Worm (Caenorhabditis elegans) whole organism, late embryonic: ENCODE measurements around the gene srh-235.

Source experiments
- C08G9.2 ChIP-seq: sonication (generic microtip); optimal IDR thresholded peaks from 2 replicates; lab custom pipeline; 2016; ENCODE audit warnings: mild to moderate bottlenecking, missing genetic modification characterization, moderate library complexity, missing compliant biosample characterization
- F13H6.1 ChIP-seq: sonication (generic microtip); optimal IDR thresholded peaks from 2 replicates; lab custom pipeline; 2016; ENCODE audit warnings: missing genetic modification characterization, missing compliant biosample characterization
- K09A11.1 ChIP-seq: sonication (generic microtip); optimal IDR thresholded peaks from 2 replicates; lab custom pipeline; 2017; ENCODE audit warnings: antibody characterized with exemption, mild to moderate bottlenecking, missing genetic modification characterization, missing compliant biosample characterization; ENCODE audit not compliant: insufficient read depth
- Y22D7AL.16 ChIP-seq: sonication (generic microtip); optimal IDR thresholded peaks from 2 replicates; lab custom pipeline; 2016; ENCODE audit warnings: missing genetic modification characterization, missing compliant biosample characterization
- ceh-2 ChIP-seq: sonication (generic microtip); optimal IDR thresholded peaks from 2 replicates; lab custom pipeline; 2016; ENCODE audit warnings: missing genotype, missing genetic modification characterization, missing compliant biosample characterization
- ceh-34 ChIP-seq: sonication (generic microtip); optimal IDR thresholded peaks from 2 replicates; lab custom pipeline; 2016; ENCODE audit warnings: mild to moderate bottlenecking, missing genetic modification characterization, missing compliant biosample characterization
- ceh-45 ChIP-seq: fragments of 200-800 bp; sonication (Bioruptor generic); IDR thresholded peaks from 2 replicates; pipeline ENCODE4 v1.3.6; 2022; ENCODE audit warnings: missing genetic modification reagents, missing genetic modification characterization, missing compliant biosample characterization
- ceh-9 ChIP-seq: sonication (generic microtip); optimal IDR thresholded peaks from 2 replicates; lab custom pipeline; 2016; ENCODE audit warnings: mild to moderate bottlenecking, missing genetic modification characterization, inconsistent platforms, missing compliant biosample characterization
- che-1 ChIP-seq: sonication (generic microtip); optimal IDR thresholded peaks from 2 replicates; lab custom pipeline; 2016; ENCODE audit warnings: mild to moderate bottlenecking, missing genetic modification characterization, missing compliant biosample characterization
- dmd-4 ChIP-seq: sonication (generic microtip); optimal IDR thresholded peaks from 2 replicates; lab custom pipeline; 2016; ENCODE audit warnings: borderline replicate concordance, missing genetic modification characterization, missing compliant biosample characterization
- elt-2 ChIP-seq: sonication (generic microtip); optimal IDR thresholded peaks from 2 replicates; lab custom pipeline; 2016; ENCODE audit warnings: missing genetic modification reagents, missing genetic modification characterization, missing compliant biosample characterization
- elt-4 ChIP-seq: sonication (generic microtip); optimal IDR thresholded peaks from 2 replicates; lab custom pipeline; 2016; ENCODE audit warnings: missing genetic modification characterization, missing compliant biosample characterization
- fkh-10 ChIP-seq: fragments of 150-350 bp; optimal IDR thresholded peaks from 2 replicates; lab custom pipeline; 2014; ENCODE audit warnings: missing biosample characterization, missing genetic modification reagents, missing genetic modification characterization
- fkh-6 ChIP-seq: sonication (generic microtip); optimal IDR thresholded peaks from 2 replicates; lab custom pipeline; 2016; ENCODE audit warnings: missing genetic modification characterization, missing compliant biosample characterization
- gmeb-2 ChIP-seq: sonication (generic microtip); optimal IDR thresholded peaks from 2 replicates; lab custom pipeline; 2016; ENCODE audit warnings: missing genetic modification characterization, inconsistent platforms, missing compliant biosample characterization
- hlh-30 ChIP-seq: sonication (generic microtip); optimal IDR thresholded peaks from 2 replicates; lab custom pipeline; 2017; ENCODE audit warnings: antibody characterized with exemption, missing genetic modification characterization, missing compliant biosample characterization; ENCODE audit not compliant: insufficient read depth
- hlh-8 ChIP-seq: sonication (generic microtip); optimal IDR thresholded peaks from 2 replicates; lab custom pipeline; 2016; ENCODE audit warnings: missing genotype, missing genetic modification characterization, missing compliant biosample characterization
- madf-2 ChIP-seq: sonication (generic microtip); optimal IDR thresholded peaks from 2 replicates; lab custom pipeline; 2017; ENCODE audit warnings: missing genetic modification characterization, missing compliant biosample characterization
- mec-3 ChIP-seq: sonication (generic microtip); optimal IDR thresholded peaks from 2 replicates; lab custom pipeline; 2016; ENCODE audit warnings: borderline replicate concordance, missing genetic modification characterization, missing compliant biosample characterization
- nhr-11 ChIP-seq: fragments of 150-350 bp; optimal IDR thresholded peaks from 2 replicates; lab custom pipeline; 2014; ENCODE audit warnings: missing biosample characterization, missing genetic modification characterization
- pag-3 ChIP-seq: sonication (generic microtip); optimal IDR thresholded peaks from 2 replicates; lab custom pipeline; 2016; ENCODE audit warnings: missing compliant biosample characterization, missing genetic modification characterization, borderline replicate concordance
- pax-1 ChIP-seq: fragments of 150-350 bp; optimal IDR thresholded peaks from 2 replicates; lab custom pipeline; 2014; ENCODE audit warnings: missing biosample characterization, missing genetic modification characterization
- pha-2 ChIP-seq: sonication (generic microtip); optimal IDR thresholded peaks from 2 replicates; lab custom pipeline; 2017; ENCODE audit warnings: mild to moderate bottlenecking, missing genetic modification characterization, missing compliant biosample characterization
- pros-1 ChIP-seq: fragments of 150-350 bp; optimal IDR thresholded peaks from 2 replicates; lab custom pipeline; 2014; ENCODE audit warnings: missing biosample characterization, missing genetic modification reagents, missing genetic modification characterization
- ref-2 ChIP-seq: sonication (generic microtip); optimal IDR thresholded peaks from 2 replicates; lab custom pipeline; 2016; ENCODE audit warnings: missing genetic modification characterization, missing compliant biosample characterization
- sdc-2 ChIP-seq: sonication (generic microtip); optimal IDR thresholded peaks from 2 replicates; lab custom pipeline; 2016; ENCODE audit warnings: missing genotype, missing genetic modification characterization, missing compliant biosample characterization
- sox-2 ChIP-seq: fragments of 200-800 bp; sonication (Bioruptor generic); IDR thresholded peaks from 2 replicates; pipeline ENCODE4 v1.3.6; 2022; ENCODE audit warnings: missing genetic modification reagents, missing genetic modification characterization, missing compliant biosample characterization
- syd-9 ChIP-seq: sonication (generic microtip); optimal IDR thresholded peaks from 2 replicates; lab custom pipeline; 2016; ENCODE audit warnings: mild to moderate bottlenecking, missing genetic modification characterization, moderate library complexity, missing compliant biosample characterization
- tbx-2 ChIP-seq: sonication (generic microtip); optimal IDR thresholded peaks from 2 replicates; lab custom pipeline; 2016; ENCODE audit warnings: missing genetic modification characterization, missing compliant biosample characterization
- ttx-3 ChIP-seq: sonication (generic microtip); optimal IDR thresholded peaks from 2 replicates; lab custom pipeline; 2016; ENCODE audit warnings: missing genetic modification reagents, missing genetic modification characterization, missing compliant biosample characterization
- unc-3 ChIP-seq, 2 experiments: fragments of 200-800 bp in 1 of 2; sonication (Bioruptor generic) in 1 of 2; sonication (generic microtip) in 1 of 2; conservative IDR thresholded peaks in 1 of 2; optimal IDR thresholded peaks in 1 of 2; 2 replicates each; pipeline versions ENCODE4 v1.3.6 to Lab custom; 2016 to 2022; ENCODE audit warnings: missing compliant biosample characterization in 2 of 2, missing genetic modification characterization in 2 of 2, missing genetic modification reagents in 1 of 2
- unc-55 ChIP-seq: sonication (generic microtip); optimal IDR thresholded peaks from 2 replicates; lab custom pipeline; 2017; ENCODE audit warnings: missing biosample characterization, missing genetic modification reagents, missing genetic modification characterization
- unc-86 ChIP-seq: sonication (generic microtip); optimal IDR thresholded peaks from 2 replicates; lab custom pipeline; 2016; ENCODE audit warnings: missing genetic modification characterization, missing compliant biosample characterization
- zip-5 ChIP-seq: sonication (generic microtip); optimal IDR thresholded peaks from 2 replicates; lab custom pipeline; 2016; ENCODE audit warnings: missing genetic modification characterization, missing compliant biosample characterization
- ztf-16 ChIP-seq: sonication (generic microtip); optimal IDR thresholded peaks from 2 replicates; lab custom pipeline; 2017; ENCODE audit warnings: missing genetic modification characterization, missing compliant biosample characterization

The srh-235 gene

DNA sequence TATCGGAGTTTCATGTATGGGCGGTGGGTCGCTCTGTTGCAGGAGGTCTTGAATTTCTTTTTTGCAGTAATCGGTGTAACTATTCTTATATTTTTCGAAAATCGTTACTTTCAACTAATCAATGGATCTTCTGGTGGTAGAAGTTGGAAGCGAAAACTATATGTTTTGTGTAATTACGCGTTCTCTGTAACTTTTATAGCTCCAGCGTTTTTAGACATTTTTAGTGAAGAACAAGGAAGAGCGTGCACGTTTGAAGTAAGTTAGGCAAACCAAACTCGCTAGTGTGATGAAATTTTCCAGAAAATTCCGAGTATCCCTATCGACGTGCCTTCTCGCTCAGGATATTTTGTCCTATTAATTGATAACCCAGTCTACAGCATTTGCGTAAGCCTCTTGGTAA lies 32.1 kb downstream of the srh-235 start, which contains the start of gene srh-154:
Gene srh-154 (plus strand): TSS at position 301 of the 400 bp plus-strand sequence.
- TF ChIP-seq ref-2 (tag; lab: Kevin White, UChicago) (no peak), pros-1 (tag; lab: Kevin White, UChicago) (no peak), ceh-2 (tag; lab: Kevin White, UChicago) (no peak), pag-3 (tag; lab: Kevin White, UChicago) (no peak), ceh-34 (no peak), dmd-4 (no peak), sdc-2 (tag; lab: Kevin White, UChicago) (no peak), hlh-30 (tag; lab: Kevin White, UChicago) (no peak)

DNA sequence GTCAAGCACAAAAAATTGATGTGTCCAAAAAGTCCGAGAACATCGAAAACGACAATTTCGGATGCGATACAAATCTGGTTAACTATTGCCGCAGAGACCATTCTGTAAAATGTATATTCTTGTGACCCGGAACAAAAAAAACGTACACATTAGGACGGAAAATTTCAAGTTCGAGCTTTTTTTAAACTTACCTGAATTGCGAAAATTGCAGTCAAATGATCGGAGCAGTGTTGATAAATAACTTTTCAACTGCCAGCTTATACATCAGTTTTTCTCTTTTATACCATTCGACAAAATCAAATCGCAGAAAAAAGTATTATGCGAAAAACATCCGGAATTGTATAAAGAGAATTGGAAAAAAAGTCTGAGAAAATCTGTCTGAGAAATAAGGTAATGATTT lies 33.1 kb downstream of the srh-235 start, which contains the start of gene srsx-2:
Gene srsx-2 (minus strand): TSS at position 101 of the 400 bp plus-strand sequence.
- no peak for TF ChIP-seq zip-5
- no peak for TF ChIP-seq tbx-2 (tag; lab: Kevin White, UChicago)
- TF ChIP-seq F13H6.1 (tag; lab: Kevin White, UChicago): no peak
- no peak for TF ChIP-seq sox-2 (GFP tag; lab: Robert Waterston, UW)
- TF ChIP-seq K09A11.1 (tag; lab: Kevin White, UChicago): no peak
- TF ChIP-seq fkh-10 (GFP tag; lab: Kevin White, UChicago): no peak
- no peak for TF ChIP-seq pha-2 (tag; lab: Kevin White, UChicago)

DNA sequence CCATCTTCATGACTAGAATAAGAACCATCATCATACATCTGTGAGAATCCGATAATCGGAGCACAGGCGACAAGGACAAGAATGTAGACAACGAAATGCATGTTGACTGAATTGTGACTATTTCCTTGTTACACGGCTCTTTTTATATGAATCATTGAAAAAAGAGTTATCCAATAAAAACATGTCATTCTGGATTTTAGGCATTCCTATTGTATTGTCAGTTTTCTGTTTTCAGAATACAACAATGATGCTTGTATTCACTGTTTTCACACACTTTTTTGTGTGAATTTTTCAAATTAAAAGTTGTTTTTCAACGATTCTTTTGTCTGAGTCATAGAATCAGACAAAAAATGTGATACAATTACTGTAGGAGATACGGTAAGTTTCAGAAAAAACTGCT lies 35.0 kb downstream of the srh-235 start, which contains the start of gene F20E11.18:
Gene F20E11.18 (minus strand): TSS at position 101 of the 400 bp plus-strand sequence.
- TF ChIP-seq che-1: no peak
- TF ChIP-seq pax-1: no peak
- TF ChIP-seq unc-3 (GFP tag; conservative IDR thresholded peaks at IDR 0.05; lab: Robert Waterston, UW): no peak
- TF ChIP-seq unc-3 (tag; optimal IDR thresholded peaks at IDR 0.05; lab: Kevin White, UChicago): no peak
- TF ChIP-seq ttx-3: no peak
- no peak for TF ChIP-seq ceh-45 (GFP tag; lab: Robert Waterston, UW)
- no peak for TF ChIP-seq elt-2
- no peak for TF ChIP-seq nhr-11

DNA sequence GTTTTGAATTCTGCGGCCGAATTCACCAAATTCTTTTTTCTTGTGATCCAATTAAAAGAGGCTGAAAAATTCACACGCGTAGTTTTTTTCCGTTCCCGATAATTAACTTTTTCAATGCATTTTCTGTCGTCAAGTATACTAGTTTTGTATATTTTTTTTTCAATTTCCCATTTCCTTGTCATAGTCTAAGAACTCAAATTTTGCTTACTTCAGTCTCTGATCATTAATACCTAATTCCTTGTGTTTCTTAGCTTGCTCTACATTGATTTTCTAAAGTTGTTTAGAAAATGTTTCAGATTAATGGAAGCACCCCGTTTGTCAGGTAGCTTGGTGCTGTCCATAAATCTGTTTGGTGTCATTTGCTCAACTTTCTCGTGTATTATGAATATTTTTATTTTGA lies 40.6 kb downstream of the srh-235 start, which contains the start of gene srbc-27:
Gene srbc-27 (plus strand): TSS at position 301 of the 400 bp plus-strand sequence.
- TF ChIP-seq unc-86 (tag; lab: Kevin White, UChicago) (no peak), ceh-2 (tag; lab: Kevin White, UChicago) (no peak), dmd-4 (no peak), ceh-45 (GFP tag; lab: Robert Waterston, UW) (no peak), gmeb-2 (tag; lab: Kevin White, UChicago) (no peak), C08G9.2 (tag; lab: Kevin White, UChicago) (no peak)

DNA sequence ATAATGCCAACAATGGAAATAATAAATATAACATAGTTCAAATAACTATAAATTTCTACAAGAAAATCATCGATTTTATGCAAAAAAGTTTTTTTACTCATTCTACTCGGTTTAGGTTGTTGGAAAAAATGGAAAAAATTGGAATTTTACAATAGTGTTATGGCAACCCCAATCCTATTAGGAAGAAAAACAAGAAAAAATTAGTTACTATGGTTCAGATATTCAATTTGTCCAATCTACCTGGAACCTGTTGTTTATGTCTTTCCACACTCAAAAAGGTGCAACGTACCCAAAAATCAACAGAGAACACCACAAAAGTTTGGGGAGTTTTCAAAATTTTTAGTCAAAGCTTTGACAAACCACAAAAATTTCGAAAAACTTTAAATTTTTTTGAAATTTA lies 41.4 kb downstream of the srh-235 start, which contains the start of gene T27C5.10:
Gene T27C5.10 (minus strand): TSS at position 101 of the 400 bp plus-strand sequence.
- no peak for TF ChIP-seq mec-3
- no peak for TF ChIP-seq ztf-16 (tag; lab: Kevin White, UChicago)
- no peak for TF ChIP-seq fkh-10 (GFP tag; lab: Kevin White, UChicago)
- no peak for TF ChIP-seq madf-2 (tag; lab: Kevin White, UChicago)
- TF ChIP-seq ceh-9 (tag; lab: Kevin White, UChicago): no peak
- no peak for TF ChIP-seq Y22D7AL.16 (tag; lab: Kevin White, UChicago)
- TF ChIP-seq fkh-6 (tag; lab: Kevin White, UChicago): no peak
- no peak for TF ChIP-seq elt-4 (tag; lab: Kevin White, UChicago)
- no peak for TF ChIP-seq dmd-4
- TF ChIP-seq syd-9: no peak
- no peak for TF ChIP-seq sox-2 (GFP tag; lab: Robert Waterston, UW)
- no peak for TF ChIP-seq unc-55 (GFP tag; lab: Kevin White, UChicago)
- no peak for TF ChIP-seq hlh-8 (tag; lab: Kevin White, UChicago)
